Worm (Caenorhabditis elegans) whole organism, L3 larva: ENCODE results near the gene E01G4.3.

Source experiments
- R02D3.7 ChIP-seq: fragments of 150-350 bp; optimal IDR thresholded peaks from 2 replicates; lab custom pipeline; 2014; ENCODE audit warnings: missing biosample characterization, missing genetic modification characterization
- ama-1 ChIP-seq: fragments of 150-350 bp; optimal IDR thresholded peaks from 2 replicates; lab custom pipeline; 2018
- ceh-16 ChIP-seq: sonication (generic microtip); optimal IDR thresholded peaks from 2 replicates; lab custom pipeline; 2017; ENCODE audit warnings: missing biosample characterization, missing genetic modification characterization
- ceh-28 ChIP-seq: fragments of 150-350 bp; optimal IDR thresholded peaks from 2 replicates; lab custom pipeline; 2014; ENCODE audit warnings: missing biosample characterization, missing genetic modification reagents, missing genetic modification characterization
- ceh-82 ChIP-seq: fragments of 150-350 bp; optimal IDR thresholded peaks from 2 replicates; lab custom pipeline; 2014; ENCODE audit warnings: missing biosample characterization, missing genetic modification characterization
- ceh-9 ChIP-seq: sonication (generic microtip); optimal IDR thresholded peaks from 2 replicates; lab custom pipeline; 2018; ENCODE audit warnings: missing biosample characterization, missing genetic modification characterization
- daf-12 ChIP-seq: fragments of 150-350 bp; optimal IDR thresholded peaks from 2 replicates; lab custom pipeline; 2014; ENCODE audit warnings: missing biosample characterization, missing genetic modification reagents, missing genetic modification characterization
- egl-27 ChIP-seq: sonication (generic microtip); optimal IDR thresholded peaks from 4 replicates; lab custom pipeline; 2017; ENCODE audit warnings: missing biosample characterization, missing genetic modification reagents, missing genetic modification characterization
- egl-5 ChIP-seq: fragments of 150-350 bp; optimal IDR thresholded peaks from 2 replicates; lab custom pipeline; 2017; ENCODE audit warnings: missing biosample characterization, missing genetic modification reagents, missing genetic modification characterization, inconsistent platforms
- elt-1 ChIP-seq: fragments of 150-350 bp; optimal IDR thresholded peaks from 2 replicates; lab custom pipeline; 2014; ENCODE audit warnings: missing biosample characterization, missing genetic modification characterization
- elt-2 ChIP-seq: sonication (generic microtip); optimal IDR thresholded peaks from 2 replicates; lab custom pipeline; 2016; ENCODE audit warnings: missing genetic modification reagents, mild to moderate bottlenecking, missing genetic modification characterization, missing compliant biosample characterization
- elt-3 ChIP-seq, 3 experiments: fragments of 150-350 bp in 1 of 3; sonication (generic microtip) in 2 of 3; optimal IDR thresholded peaks; 2 replicates in 2 of 3; 4 replicates in 1 of 3; lab custom pipeline; 2014 to 2017; ENCODE audit warnings: missing biosample characterization in 3 of 3, missing genetic modification characterization in 3 of 3
- fkh-10 ChIP-seq: sonication (generic microtip); optimal IDR thresholded peaks from 2 replicates; lab custom pipeline; 2017; ENCODE audit warnings: missing biosample characterization, missing genetic modification reagents, missing genetic modification characterization
- fos-1 ChIP-seq: fragments of 150-350 bp; optimal IDR thresholded peaks from 2 replicates; lab custom pipeline; 2014; ENCODE audit warnings: missing biosample characterization, missing genetic modification characterization
- hmg-11 ChIP-seq: sonication (generic microtip); optimal IDR thresholded peaks from 2 replicates; lab custom pipeline; 2016; ENCODE audit warnings: missing genetic modification characterization, missing compliant biosample characterization
- jun-1 ChIP-seq: fragments of 150-350 bp; optimal IDR thresholded peaks from 2 replicates; lab custom pipeline; 2014; ENCODE audit warnings: missing biosample characterization, missing genetic modification reagents, missing genetic modification characterization
- lin-15B ChIP-seq: fragments of 150-350 bp; optimal IDR thresholded peaks from 2 replicates; lab custom pipeline; 2014; ENCODE audit warnings: missing biosample characterization, missing genetic modification characterization
- lin-39 ChIP-seq: fragments of 150-350 bp; optimal IDR thresholded peaks from 2 replicates; lab custom pipeline; 2018; ENCODE audit warnings: missing biosample characterization, missing genetic modification reagents, missing genetic modification characterization
- lsy-12 ChIP-seq: sonication (generic microtip); optimal IDR thresholded peaks from 2 replicates; lab custom pipeline; 2016; ENCODE audit warnings: mild to moderate bottlenecking, missing genetic modification characterization, missing compliant biosample characterization
- mdl-1 ChIP-seq: fragments of 150-350 bp; optimal IDR thresholded peaks from 2 replicates; lab custom pipeline; 2014; ENCODE audit warnings: missing biosample characterization, missing genetic modification characterization
- mml-1 ChIP-seq: fragments of 150-350 bp; sonication (generic microtip); optimal IDR thresholded peaks from 3 replicates; lab custom pipeline; 2014; ENCODE audit warnings: missing biosample characterization, missing genetic modification characterization
- nfya-1 ChIP-seq: sonication (generic microtip); optimal IDR thresholded peaks from 2 replicates; lab custom pipeline; 2017; ENCODE audit warnings: missing genetic modification characterization, mild to moderate bottlenecking, missing compliant biosample characterization, antibody characterized with exemption, moderate library complexity; ENCODE audit not compliant: insufficient read depth
- nhr-11 ChIP-seq: fragments of 150-350 bp; optimal IDR thresholded peaks from 2 replicates; lab custom pipeline; 2014; ENCODE audit warnings: missing biosample characterization, missing genetic modification characterization
- nhr-12 ChIP-seq: fragments of 150-350 bp; optimal IDR thresholded peaks from 2 replicates; lab custom pipeline; 2014; ENCODE audit warnings: missing biosample characterization, missing genetic modification characterization
- nhr-23 ChIP-seq: fragments of 150-350 bp; optimal IDR thresholded peaks from 2 replicates; lab custom pipeline; 2014; ENCODE audit warnings: missing biosample characterization, missing genetic modification reagents, missing genetic modification characterization
- nhr-25 ChIP-seq: sonication (generic microtip); optimal IDR thresholded peaks from 2 replicates; lab custom pipeline; 2017; ENCODE audit warnings: missing biosample characterization, missing genetic modification characterization
- nhr-43 ChIP-seq: sonication (generic microtip); optimal IDR thresholded peaks from 2 replicates; lab custom pipeline; 2016; ENCODE audit warnings: mild to moderate bottlenecking, missing genetic modification characterization, missing compliant biosample characterization; ENCODE audit not compliant: poor library complexity, severe bottlenecking
- nhr-76 ChIP-seq: fragments of 150-350 bp; sonication (generic microtip); optimal IDR thresholded peaks from 5 replicates; lab custom pipeline; 2014; ENCODE audit warnings: missing biosample characterization, missing genetic modification characterization
- pha-4 ChIP-seq: fragments of 150-350 bp; optimal IDR thresholded peaks from 2 replicates; lab custom pipeline; 2014; ENCODE audit warnings: missing biosample characterization, missing genetic modification reagents, missing genetic modification characterization
- pqm-1 ChIP-seq: fragments of 150-350 bp; optimal IDR thresholded peaks from 2 replicates; lab custom pipeline; 2017; ENCODE audit warnings: missing biosample characterization, missing genetic modification characterization, inconsistent platforms
- sea-2 ChIP-seq: fragments of 150-350 bp; sonication (generic microtip); optimal IDR thresholded peaks from 4 replicates; lab custom pipeline; 2014; ENCODE audit warnings: missing biosample characterization, missing genetic modification reagents, missing genetic modification characterization
- skn-1 ChIP-seq: fragments of 150-350 bp; optimal IDR thresholded peaks from 2 replicates; lab custom pipeline; 2014; ENCODE audit warnings: missing biosample characterization, missing genetic modification characterization
- snpc-4 ChIP-seq: fragments of 150-350 bp; optimal IDR thresholded peaks from 2 replicates; lab custom pipeline; 2014; ENCODE audit warnings: missing biosample characterization, missing genetic modification characterization
- tbx-2 ChIP-seq: sonication (generic microtip); optimal IDR thresholded peaks from 2 replicates; lab custom pipeline; 2016; ENCODE audit warnings: mild to moderate bottlenecking, missing genetic modification characterization, missing compliant biosample characterization
- unc-39 ChIP-seq: sonication (generic microtip); optimal IDR thresholded peaks from 4 replicates; lab custom pipeline; 2017; ENCODE audit warnings: missing biosample characterization, missing genetic modification characterization
- unc-62 ChIP-seq: fragments of 150-350 bp; sonication (generic microtip); optimal IDR thresholded peaks from 4 replicates; lab custom pipeline; 2014; ENCODE audit warnings: missing biosample characterization, missing genetic modification reagents, missing genetic modification characterization

Gene E01G4.3

ce11 chrII:13465381-13465838, 4.0 kb downstream of the E01G4.3 start (continued):
- TF ChIP-seq nfya-1 (tag; lab: Kevin White, UChicago) (peak; percentile 24), egl-5 (tag; lab: Kevin White, UChicago) (no peak), sea-2 (no peak), elt-2 (peak; percentile 93), ceh-16 (no peak), daf-12 (tag; lab: Kevin White, UChicago) (no peak), nhr-43 (tag; lab: Kevin White, UChicago) (peak; percentile 33), hmg-11 (tag; lab: Kevin White, UChicago) (no peak), tbx-2 (tag; lab: Kevin White, UChicago) (no peak), nhr-12 (tag; lab: Kevin White, UChicago) (no peak), lin-15B (tag; lab: Kevin White, UChicago) (no peak)

- TF ChIP-seq hmg-11 (tag; lab: Kevin White, UChicago) (peak; percentile 7), R02D3.7 (tag; lab: Kevin White, UChicago) (peak; percentile 4), ceh-82 (tag; lab: Kevin White, UChicago) (no peak), nhr-43 (tag; lab: Kevin White, UChicago) (peak; percentile 94), ceh-9 (no peak), nhr-11 (tag; lab: Kevin White, UChicago) (peak; percentile 58), pha-4 (tag; lab: Kevin White, UChicago) (peak; percentile 19), jun-1 (tag; lab: Kevin White, UChicago) (peak; percentile 86), mdl-1 (tag; lab: Kevin White, UChicago) (peak; percentile 75), lin-39 (tag; lab: Kevin White, UChicago) (peak; percentile 90), elt-3 (tag; optimal IDR thresholded peaks at IDR 0.05; lab: Kevin White, UChicago) (peak in 2 of 3 experiments; percentile 5 to 89), elt-1 (tag; lab: Kevin White, UChicago) (peak; percentile 70), daf-12 (tag; lab: Kevin White, UChicago) (no peak), fkh-10 (no peak), skn-1 (tag; lab: Kevin White, UChicago) (peak; percentile 81), nhr-23 (tag; lab: Kevin White, UChicago) (peak; percentile 82), ceh-28 (tag; lab: Kevin White, UChicago) (peak; percentile 59), snpc-4 (tag; lab: Kevin White, UChicago) (peak; percentile 61), sea-2 (no peak), tbx-2 (tag; lab: Kevin White, UChicago) (peak; percentile 37), nfya-1 (tag; lab: Kevin White, UChicago) (peak; percentile 74), lin-15B (tag; lab: Kevin White, UChicago) (peak; percentile 22), nhr-76 (tag; lab: Kevin White, UChicago) (no peak), unc-62 (GFP tag; lab: Kevin White, UChicago) (peak; percentile 76), lsy-12 (tag; lab: Kevin White, UChicago) (peak; percentile 32), ama-1 (lab: Kevin White, UChicago) (peak; percentile 97), nhr-25 (tag; lab: Kevin White, UChicago) (peak; percentile 84), unc-39 (tag; lab: Kevin White, UChicago) (no peak), egl-27 (tag; lab: Kevin White, UChicago) (peak; percentile 84), fos-1 (peak; percentile 2), pqm-1 (peak; percentile 87), mml-1 (tag; lab: Kevin White, UChicago) (peak; percentile 88), elt-2 (peak; percentile 97)
These were observed 7.6 kb downstream of the E01G4.3 start for ce11 chrII:13461604-13462375.
